In genomic region chrIII:6914840-6915239, ce11 we compare ENCODE assay signal across 5 worm cellular contexts.
A peak's percentile ranks its signal among the peaks of the same experiment; 100 is the strongest.
TF ChIP-seq lines count a peak whose summit lies in the region.

No protein-coding gene starts in this region.

TF ChIP-seq in whole organism, L1 larva, 84 proteins besides CTCF, POLR2A, EP300 and RAD21:
- TF ChIP-seq nhr-71 (tag; optimal IDR thresholded peaks at IDR 0.05; lab: Kevin White, UChicago) (peak; percentile 3), unc-86 (tag; optimal IDR thresholded peaks at IDR 0.05; lab: Kevin White, UChicago) (peak; percentile 6), C34B4.2 (tag; optimal IDR thresholded peaks at IDR 0.05; lab: Kevin White, UChicago) (no peak), lin-14 (GFP tag; optimal IDR thresholded peaks at IDR 0.05; lab: Kevin White, UChicago) (peak; percentile 62)

TF ChIP-seq in whole organism, L3 larva, 47 proteins besides CTCF, POLR2A, EP300 and RAD21:
- TF ChIP-seq fkh-10 (GFP tag; optimal IDR thresholded peaks at IDR 0.05; lab: Kevin White, UChicago): peak; percentile 31
- TF ChIP-seq aly-2 (tag; optimal IDR thresholded peaks at IDR 0.05; lab: Kevin White, UChicago): no peak

TF ChIP-seq in whole organism, L4 larva, 104 proteins besides CTCF, POLR2A, EP300 and RAD21:
- TF ChIP-seq egl-43 (GFP tag; IDR thresholded peaks at IDR 0.05; lab: Robert Waterston, UW) (no peak), unc-130 (GFP tag; optimal IDR thresholded peaks at IDR 0.05; lab: Kevin White, UChicago) (no peak), dmd-6 (GFP tag; IDR thresholded peaks at IDR 0.05; lab: Robert Waterston, UW) (no peak), nhr-41 (GFP tag; IDR thresholded peaks at IDR 0.05; lab: Robert Waterston, UW) (no peak), ces-1 (GFP tag; optimal IDR thresholded peaks at IDR 0.05; lab: Kevin White, UChicago) (peak; percentile 52), lsy-2 (tag; optimal IDR thresholded peaks at IDR 0.05; lab: Kevin White, UChicago) (peak in 1 of 2 experiments; percentile 31)

TF ChIP-seq in whole organism, late embryonic, 69 proteins besides CTCF, POLR2A, EP300 and RAD21:
- TF ChIP-seq eyg-1 (tag; optimal IDR thresholded peaks at IDR 0.05; lab: Kevin White, UChicago) (no peak), ceh-45 (GFP tag; IDR thresholded peaks at IDR 0.05; lab: Robert Waterston, UW) (no peak), unc-42 (tag; optimal IDR thresholded peaks at IDR 0.05; lab: Kevin White, UChicago) (peak; percentile 69), pha-2 (tag; optimal IDR thresholded peaks at IDR 0.05; lab: Kevin White, UChicago) (no peak), dve-1 (tag; optimal IDR thresholded peaks at IDR 0.05; lab: Kevin White, UChicago) (no peak)
TF ChIP-seq in whole organism, late embryonic: peak in this region for 1.

TF ChIP-seq in whole organism, mixed stage, embryonic, 35 proteins besides CTCF, POLR2A, EP300 and RAD21:
- TF ChIP-seq ces-1 (GFP tag; optimal IDR thresholded peaks at IDR 0.05; lab: Kevin White, UChicago) (peak; percentile 43), nhr-237 (tag; optimal IDR thresholded peaks at IDR 0.05; lab: Kevin White, UChicago) (no peak)

Comparison
In these comparisons a context has a peak if more than half of its experiments do, and no peak if none do; other contexts are left out.
1. Of the 29 proteins assayed by ChIP-seq in both whole organism, L4 larva and whole organism, L1 larva: peak only in whole organism, L4 larva: ces-1; only in whole organism, L1 larva: none; in both: none; in neither: 27; mixed calls (peak in some experiments, not most) for 1.